Worm (Caenorhabditis elegans) whole organism, L1 larva: Measurements from ENCODE around the gene clec-172.

Source experiments
- fkh-10 ChIP-seq: sonication (generic microtip); optimal IDR thresholded peaks from 2 replicates; lab custom pipeline; 2017; ENCODE audit warnings: missing biosample characterization, missing genetic modification reagents, missing genetic modification characterization
- nhr-77 ChIP-seq: fragments of 150-350 bp; optimal IDR thresholded peaks from 2 replicates; lab custom pipeline; 2014; ENCODE audit warnings: missing biosample characterization, missing genetic modification characterization
- unc-62 ChIP-seq: fragments of 150-350 bp; optimal IDR thresholded peaks from 2 replicates; lab custom pipeline; 2014; ENCODE audit warnings: missing biosample characterization, missing genetic modification reagents, missing genetic modification characterization

DNA sequence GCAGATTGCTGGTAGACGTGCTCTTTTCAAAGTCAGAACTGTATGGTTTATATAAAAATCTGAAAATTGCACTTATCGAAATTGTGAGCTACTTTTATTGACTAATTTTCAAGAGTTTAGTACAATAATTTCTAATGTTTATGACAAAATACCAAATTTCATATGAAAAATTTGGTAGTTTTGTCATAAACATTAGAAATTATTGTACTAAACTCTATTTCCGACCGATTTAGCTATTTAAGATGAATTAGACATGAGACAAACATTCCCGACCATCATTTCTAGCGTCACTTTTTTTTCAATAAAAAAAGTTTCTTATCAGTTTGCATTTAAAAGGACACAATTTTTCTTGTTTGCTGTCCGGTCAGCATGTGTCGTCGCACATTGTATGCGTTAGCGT lies 34.2 kb upstream of the clec-172 start, which contains the start of gene tag-244:
- TF ChIP-seq unc-62 (GFP tag; lab: Kevin White, UChicago) (no peak), nhr-77 (tag; lab: Kevin White, UChicago) (no peak), fkh-10 (GFP tag; lab: Kevin White, UChicago) (no peak)
